Fruit fly (Drosophila melanogaster) whole organism, wandering third instar larva: Measurements from ENCODE around the gene Pdfr.

Experiments used
- CG9705 ChIP-seq: fragments of 200-800 bp; sonication (Bioruptor generic); optimal IDR thresholded peaks from 2 replicates; lab custom pipeline; 2018; ENCODE audit warnings: missing biosample characterization, mild to moderate bottlenecking, missing genetic modification characterization
- HLH106 ChIP-seq: fragments of 200-800 bp; optimal IDR thresholded peaks from 3 replicates; lab custom pipeline; 2019; ENCODE audit warnings: missing biosample characterization, mild to moderate bottlenecking, missing genetic modification characterization, moderate library complexity
- OdsH ChIP-seq: fragments of 200-800 bp; sonication (Bioruptor generic); optimal IDR thresholded peaks from 2 replicates; lab custom pipeline; 2016; ENCODE audit warnings: missing biosample characterization, mild to moderate bottlenecking, missing genetic modification characterization

- TF ChIP-seq OdsH (no peak), CG9705 (no peak), HLH106 (tag; lab: Kevin White, UChicago) (no peak)
Measured at dm6 chrX:2585055-2585715, 33.2 kb downstream of the Pdfr start, which contains the start of gene CG13760.
